Fruit fly (Drosophila melanogaster) whole organism, embryonic: Measurements from ENCODE around the gene ry.

Experiments
- Aef1 ChIP-seq: fragments of 200-800 bp; sonication (Bioruptor generic); IDR thresholded peaks from 3 replicates; pipeline ENCODE4 v1.3.6; 2022; ENCODE audit warnings: missing biosample characterization, missing genetic modification characterization
- CG1233 ChIP-seq: fragments of 200-800 bp; sonication (Bioruptor generic); optimal IDR thresholded peaks from 4 replicates; lab custom pipeline; 2018; ENCODE audit warnings: missing biosample characterization, mild to moderate bottlenecking, missing genetic modification characterization
- CG13894 ChIP-seq: fragments of 200-800 bp; sonication (Bioruptor generic); optimal IDR thresholded peaks from 3 replicates; lab custom pipeline; 2018; ENCODE audit warnings: missing biosample characterization, mild to moderate bottlenecking, missing genetic modification characterization, moderate library complexity
- CG14860 ChIP-seq: fragments of 200-800 bp; sonication (Bioruptor generic); IDR thresholded peaks from 3 replicates; pipeline ENCODE4 v1.3.6; 2022; ENCODE audit warnings: missing biosample characterization, missing genetic modification characterization; ENCODE audit not compliant: partially characterized antibody
- CG17328 ChIP-seq: fragments of 200-800 bp; sonication (Bioruptor generic); IDR thresholded peaks from 2 replicates; pipeline ENCODE4 v1.3.6; 2022; ENCODE audit warnings: missing biosample characterization, missing genetic modification characterization
- CG3995 ChIP-seq: fragments of 200-800 bp; sonication (Bioruptor generic); optimal IDR thresholded peaks from 3 replicates; lab custom pipeline; 2016; ENCODE audit warnings: missing biosample characterization, missing genetic modification characterization
- CG4360 ChIP-seq: fragments of 200-800 bp; sonication (Bioruptor generic); IDR thresholded peaks from 2 replicates; pipeline ENCODE4 v1.3.6; 2022; ENCODE audit warnings: missing biosample characterization, missing genetic modification characterization
- CG6175 ChIP-seq: fragments of 200-800 bp; sonication (Bioruptor generic); IDR thresholded peaks from 3 replicates; pipeline ENCODE4 v1.3.6; 2022; ENCODE audit warnings: missing biosample characterization, missing genetic modification characterization
- CG6654 ChIP-seq: fragments of 200-800 bp; sonication (Bioruptor generic); optimal IDR thresholded peaks from 2 replicates; lab custom pipeline; 2017; ENCODE audit warnings: missing biosample characterization, mild to moderate bottlenecking, missing genetic modification characterization
- CG6765 ChIP-seq: fragments of 200-800 bp; sonication (Bioruptor generic); optimal IDR thresholded peaks from 3 replicates; lab custom pipeline; 2017; ENCODE audit warnings: missing biosample characterization, mild to moderate bottlenecking, missing genetic modification characterization
- CG7357 ChIP-seq: fragments of 200-800 bp; sonication (Bioruptor generic); IDR thresholded peaks from 3 replicates; pipeline ENCODE4 v1.3.6; 2022; ENCODE audit warnings: missing biosample characterization, missing genetic modification characterization
- CG7839 ChIP-seq: fragments of 200-800 bp; sonication (Bioruptor generic); optimal IDR thresholded peaks from 3 replicates; lab custom pipeline; 2018; ENCODE audit warnings: missing biosample characterization, mild to moderate bottlenecking, missing genetic modification characterization, moderate library complexity
- Ets65A ChIP-seq: fragments of 200-800 bp; sonication (Bioruptor generic); peaks from one replicate; lab custom pipeline; 2016; ENCODE audit warnings: missing biosample characterization, missing genetic modification characterization
- Hr39 ChIP-seq: fragments of >200 bp; optimal IDR thresholded peaks from 2 replicates; lab custom pipeline; 2017
- Nf-YC ChIP-seq: fragments of 200-800 bp; optimal IDR thresholded peaks from 3 replicates; lab custom pipeline; 2019; ENCODE audit warnings: missing biosample characterization, mild to moderate bottlenecking, missing genetic modification characterization, moderate library complexity
- az2 ChIP-seq: fragments of 200-800 bp; sonication (Bioruptor generic); optimal IDR thresholded peaks from 3 replicates; lab custom pipeline; 2016; ENCODE audit warnings: missing biosample characterization, missing genetic modification characterization
- dan ChIP-seq: fragments of 200-800 bp; sonication (Bioruptor generic); IDR thresholded peaks from 2 replicates; pipeline ENCODE4 v1.3.6; 2022; ENCODE audit warnings: missing biosample characterization, missing genetic modification characterization
- eyg ChIP-seq: fragments of 200-800 bp; sonication (Bioruptor generic); optimal IDR thresholded peaks from 3 replicates; lab custom pipeline; 2016; ENCODE audit warnings: missing biosample characterization, missing genetic modification characterization
- ham ChIP-seq: fragments of 200-800 bp; sonication (Bioruptor generic); IDR thresholded peaks from 2 replicates; pipeline ENCODE4 v1.3.6; 2022; ENCODE audit warnings: missing biosample characterization, missing genetic modification characterization
- jigr1 ChIP-seq: fragments of 200-800 bp; sonication (Bioruptor generic); IDR thresholded peaks from 3 replicates; pipeline ENCODE4 v1.3.6; 2022; ENCODE audit warnings: missing biosample characterization, missing genetic modification characterization
- klu ChIP-seq: fragments of 200-800 bp; sonication (Bioruptor generic); IDR thresholded peaks from 2 replicates; pipeline ENCODE4 v1.3.6; 2022; ENCODE audit warnings: missing biosample characterization, missing genetic modification characterization

ry gene

dm6 chr3R:13082382-13082781, 50.1 kb downstream of the ry start:
- TF ChIP-seq dan (GFP tag; lab: Robert Waterston, UW): no peak
- peak; percentile 83 for TF ChIP-seq Hr39
- peak; percentile 82 for TF ChIP-seq CG13894 (tag; lab: Kevin White, UChicago)
- peak; percentile 91 for TF ChIP-seq Ets65A (GFP tag; lab: Kevin White, UChicago)
- TF ChIP-seq, all 482 proteins: peak for 3

DNA sequence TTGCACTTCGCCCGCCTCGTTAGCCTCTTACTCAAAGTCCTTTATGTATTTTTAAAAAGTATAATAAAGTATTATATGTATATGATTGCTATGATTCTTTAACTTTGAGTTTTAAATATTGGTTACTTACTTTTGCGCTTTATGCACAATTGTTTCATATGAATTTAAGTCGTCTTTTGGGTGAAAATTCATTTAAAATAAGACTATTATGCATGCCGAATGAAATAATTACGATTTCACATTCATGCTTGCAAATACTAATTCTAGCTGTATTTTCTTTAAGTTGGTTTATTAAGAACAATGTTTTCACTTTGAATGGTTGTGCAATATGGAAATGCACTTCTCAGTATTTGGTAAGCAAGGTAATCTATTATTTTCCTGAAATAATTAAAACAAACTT, 53.6 kb downstream of the ry start, which contains the start of gene CG43063:
Gene CG43063, plus strand, starts transcription at position 301 of the 400 bp plus-strand sequence.
- no peak for TF ChIP-seq klu (GFP tag; lab: Robert Waterston, UW)
- TF ChIP-seq jigr1 (GFP tag; lab: Robert Waterston, UW): no peak
- no peak for TF ChIP-seq az2
- no peak for TF ChIP-seq CG7357
- TF ChIP-seq CG4360 (GFP tag; lab: Robert Waterston, UW): no peak
- no peak for TF ChIP-seq eyg
- no peak for TF ChIP-seq CG6765
- no peak for TF ChIP-seq CG14860
- TF ChIP-seq CG6175 (GFP tag; lab: Robert Waterston, UW): no peak
- no peak for TF ChIP-seq CG1233
- no peak for TF ChIP-seq CG17328
- no peak for TF ChIP-seq Nf-YC
- TF ChIP-seq Aef1 (GFP tag; lab: Robert Waterston, UW): no peak
- no peak for TF ChIP-seq ham (GFP tag; lab: Robert Waterston, UW)
- no peak for TF ChIP-seq CG3995 (GFP tag; lab: Kevin White, UChicago)
- no peak for TF ChIP-seq CG7839 (tag; lab: Kevin White, UChicago)
- TF ChIP-seq CG6654 (GFP tag; lab: Kevin White, UChicago): no peak
